Worm (Caenorhabditis elegans) whole organism, L2 larva: ENCODE results near the gene F46G11.6.

Source experiments
- C34F6.9 ChIP-seq: fragments of 150-350 bp; optimal IDR thresholded peaks from 2 replicates; lab custom pipeline; 2014; ENCODE audit warnings: missing biosample characterization, missing genetic modification characterization
- F13H6.1 ChIP-seq: sonication (generic microtip); optimal IDR thresholded peaks from 2 replicates; lab custom pipeline; 2016; ENCODE audit warnings: missing genetic modification characterization, missing compliant biosample characterization
- R02D3.7 ChIP-seq: fragments of 150-350 bp; optimal IDR thresholded peaks from 2 replicates; lab custom pipeline; 2014; ENCODE audit warnings: missing biosample characterization, missing genetic modification characterization
- Y55F3AM.14 ChIP-seq: fragments of 200-800 bp; sonication (Bioruptor generic); optimal IDR thresholded peaks from 2 replicates; lab custom pipeline; 2018; ENCODE audit warnings: mild to moderate bottlenecking, missing genetic modification characterization, missing compliant biosample characterization
- ZK546.5 ChIP-seq: sonication (generic microtip); optimal IDR thresholded peaks from 2 replicates; lab custom pipeline; 2017; ENCODE audit warnings: missing biosample characterization, missing genetic modification characterization
- alr-1 ChIP-seq: fragments of 150-350 bp; optimal IDR thresholded peaks from 2 replicates; lab custom pipeline; 2014; ENCODE audit warnings: missing biosample characterization, missing genetic modification characterization
- aly-2 ChIP-seq: fragments of 150-350 bp; optimal IDR thresholded peaks from 2 replicates; lab custom pipeline; 2014; ENCODE audit warnings: missing biosample characterization, missing genetic modification characterization
- ama-1 ChIP-seq: fragments of 150-350 bp; optimal IDR thresholded peaks from 2 replicates; lab custom pipeline; 2018; ENCODE audit warnings: inconsistent platforms
- ceh-16 ChIP-seq: fragments of 150-350 bp; optimal IDR thresholded peaks from 2 replicates; lab custom pipeline; 2014; ENCODE audit warnings: missing biosample characterization, missing genetic modification characterization
- ceh-82 ChIP-seq: fragments of 150-350 bp; optimal IDR thresholded peaks from 2 replicates; lab custom pipeline; 2014; ENCODE audit warnings: missing biosample characterization, missing genetic modification characterization
- crh-2 ChIP-seq: sonication (generic microtip); optimal IDR thresholded peaks from 2 replicates; lab custom pipeline; 2017; ENCODE audit warnings: missing biosample characterization, missing genetic modification characterization
- dmd-4 ChIP-seq: sonication (generic microtip); optimal IDR thresholded peaks from 2 replicates; lab custom pipeline; 2017; ENCODE audit warnings: missing biosample characterization, missing genetic modification characterization
- egl-27 ChIP-seq: sonication (generic microtip); optimal IDR thresholded peaks from 3 replicates; lab custom pipeline; 2017; ENCODE audit warnings: missing biosample characterization, missing genetic modification reagents, missing genetic modification characterization
- elt-1 ChIP-seq: fragments of 150-350 bp; optimal IDR thresholded peaks from 2 replicates; lab custom pipeline; 2014; ENCODE audit warnings: missing biosample characterization, missing genetic modification characterization
- elt-3 ChIP-seq: sonication (generic microtip); optimal IDR thresholded peaks from 2 replicates; lab custom pipeline; 2017; ENCODE audit warnings: missing biosample characterization, missing genetic modification characterization
- fos-1 ChIP-seq: fragments of 150-350 bp; optimal IDR thresholded peaks from 2 replicates; lab custom pipeline; 2014; ENCODE audit warnings: missing biosample characterization, missing genetic modification characterization
- gmeb-1 ChIP-seq: fragments of 150-350 bp; optimal IDR thresholded peaks from 2 replicates; lab custom pipeline; 2014; ENCODE audit warnings: missing biosample characterization, missing genetic modification characterization
- lin-11 ChIP-seq: fragments of 150-350 bp; sonication (generic microtip); optimal IDR thresholded peaks from 2 replicates; lab custom pipeline; 2014; ENCODE audit warnings: missing biosample characterization, missing genetic modification characterization, inconsistent platforms, mixed read lengths
- lin-13 ChIP-seq: fragments of 150-350 bp; optimal IDR thresholded peaks from 2 replicates; lab custom pipeline; 2014; ENCODE audit warnings: missing biosample characterization, missing genetic modification reagents, missing genetic modification characterization
- lin-39 ChIP-seq: fragments of 150-350 bp; optimal IDR thresholded peaks from 2 replicates; lab custom pipeline; 2014; ENCODE audit warnings: missing biosample characterization, missing genetic modification reagents, missing genetic modification characterization
- lsy-2 ChIP-seq, 2 experiments: fragments of 150-350 bp in 1 of 2; sonication (generic microtip) in 1 of 2; optimal IDR thresholded peaks; 2 replicates each; lab custom pipeline; 2014 to 2017; ENCODE audit warnings: missing biosample characterization in 2 of 2, missing genetic modification characterization in 2 of 2
- mab-5 ChIP-seq: fragments of 150-350 bp; optimal IDR thresholded peaks from 2 replicates; lab custom pipeline; 2014; ENCODE audit warnings: missing biosample characterization, missing genetic modification characterization
- mbf-1 ChIP-seq: sonication (generic microtip); optimal IDR thresholded peaks from 2 replicates; lab custom pipeline; 2017; ENCODE audit warnings: missing biosample characterization, missing genetic modification characterization
- mdl-1 ChIP-seq, 2 experiments: fragments of 150-350 bp in 1 of 2; sonication (generic microtip) in 1 of 2; optimal IDR thresholded peaks; 2 replicates each; lab custom pipeline; 2017; ENCODE audit warnings: missing biosample characterization in 2 of 2, missing genetic modification characterization in 2 of 2
- nhr-11 ChIP-seq: fragments of 150-350 bp; optimal IDR thresholded peaks from 2 replicates; lab custom pipeline; 2014; ENCODE audit warnings: missing biosample characterization, missing genetic modification characterization
- nhr-12 ChIP-seq: fragments of 150-350 bp; optimal IDR thresholded peaks from 2 replicates; lab custom pipeline; 2014; ENCODE audit warnings: missing biosample characterization, missing genetic modification characterization
- nhr-21 ChIP-seq: fragments of 150-350 bp; optimal IDR thresholded peaks from 2 replicates; lab custom pipeline; 2014; ENCODE audit warnings: missing biosample characterization, missing genetic modification characterization
- nhr-23 ChIP-seq: fragments of 150-350 bp; optimal IDR thresholded peaks from 2 replicates; lab custom pipeline; 2014; ENCODE audit warnings: missing biosample characterization, missing genetic modification reagents, missing genetic modification characterization
- nhr-237 ChIP-seq: fragments of 150-350 bp; optimal IDR thresholded peaks from 2 replicates; lab custom pipeline; 2014; ENCODE audit warnings: missing biosample characterization, missing genetic modification characterization
- nhr-25 ChIP-seq: fragments of 150-350 bp; sonication (generic microtip); optimal IDR thresholded peaks from 3 replicates; lab custom pipeline; 2014; ENCODE audit warnings: missing biosample characterization, missing genetic modification characterization
- nhr-77 ChIP-seq: fragments of 150-350 bp; optimal IDR thresholded peaks from 2 replicates; lab custom pipeline; 2014; ENCODE audit warnings: missing biosample characterization, missing genetic modification characterization
- peb-1 ChIP-seq: fragments of 150-350 bp; optimal IDR thresholded peaks from 2 replicates; lab custom pipeline; 2014; ENCODE audit warnings: missing biosample characterization, missing genetic modification characterization
- sem-4 ChIP-seq: fragments of 150-350 bp; optimal IDR thresholded peaks from 2 replicates; lab custom pipeline; 2014; ENCODE audit warnings: missing biosample characterization, missing genetic modification reagents, missing genetic modification characterization
- skn-1 ChIP-seq: sonication (generic microtip); optimal IDR thresholded peaks from 2 replicates; lab custom pipeline; 2017; ENCODE audit warnings: missing biosample characterization, missing genetic modification characterization
- snpc-4 ChIP-seq: fragments of 150-350 bp; optimal IDR thresholded peaks from 2 replicates; lab custom pipeline; 2014; ENCODE audit warnings: missing biosample characterization, missing genetic modification characterization
- unc-39 ChIP-seq: fragments of 150-350 bp; optimal IDR thresholded peaks from 2 replicates; lab custom pipeline; 2014; ENCODE audit warnings: missing biosample characterization, missing genetic modification characterization
- unc-55 ChIP-seq: fragments of 150-350 bp; sonication (generic microtip); optimal IDR thresholded peaks from 3 replicates; lab custom pipeline; 2014; ENCODE audit warnings: missing biosample characterization, missing genetic modification reagents, missing genetic modification characterization
- unc-62 ChIP-seq: fragments of 150-350 bp; optimal IDR thresholded peaks from 2 replicates; lab custom pipeline; 2014; ENCODE audit warnings: missing biosample characterization, missing genetic modification reagents, missing genetic modification characterization
- ztf-11 ChIP-seq: sonication (generic microtip); optimal IDR thresholded peaks from 2 replicates; lab custom pipeline; 2017; ENCODE audit warnings: missing biosample characterization, missing genetic modification characterization

The F46G11.6 gene

DNA sequence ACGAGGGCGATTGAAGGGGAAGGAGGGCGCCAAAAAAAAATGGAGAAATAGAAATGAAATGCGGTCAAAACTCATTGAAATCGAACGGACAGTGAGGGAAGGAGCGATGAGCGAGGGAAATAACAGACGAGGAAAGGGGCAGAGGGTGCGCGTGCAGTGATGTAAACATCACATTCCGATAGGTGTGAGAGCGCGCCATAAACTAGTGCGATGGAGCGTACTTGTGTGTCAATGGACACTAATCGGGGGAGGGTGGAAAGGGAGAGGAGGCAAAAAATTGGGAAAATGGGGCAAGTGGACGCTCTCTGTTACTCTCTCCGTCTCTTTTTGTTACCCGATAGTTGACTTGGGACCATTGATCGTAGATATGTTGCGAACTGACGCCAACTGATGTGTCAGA is 22.4 kb upstream of the F46G11.6 start (continued):
- TF ChIP-seq F13H6.1 (peak; percentile 73), alr-1 (tag; lab: Kevin White, UChicago) (no peak)
- TF ChIP-seq, all 48 proteins: peak for 12

DNA sequence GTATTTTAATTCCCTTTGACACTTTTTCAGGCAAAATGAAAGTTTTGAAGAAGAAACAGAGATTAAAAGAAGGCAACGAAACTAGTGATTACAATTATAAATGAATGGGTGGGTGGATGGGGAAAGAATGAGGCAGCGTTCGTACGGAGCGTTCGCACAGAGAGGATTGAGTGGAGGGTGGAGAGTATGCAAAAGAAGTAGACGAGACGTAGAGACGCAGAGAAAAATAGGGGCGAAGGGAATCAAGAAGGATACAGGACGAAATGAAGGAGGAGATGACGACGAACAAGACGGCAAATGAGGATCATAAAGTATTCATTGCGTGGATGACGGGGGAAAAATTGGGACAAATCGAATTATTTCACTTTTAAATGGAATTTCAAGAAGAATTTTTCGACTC is 21.6 kb upstream of the F46G11.6 start:
- TF ChIP-seq skn-1 (no peak), sem-4 (tag; lab: Kevin White, UChicago) (no peak), nhr-237 (tag; lab: Kevin White, UChicago) (no peak), elt-1 (tag; lab: Kevin White, UChicago) (no peak), C34F6.9 (tag; lab: Kevin White, UChicago) (peak; percentile 24), fos-1 (no peak), ceh-16 (no peak), gmeb-1 (no peak), nhr-21 (no peak), egl-27 (tag; lab: Kevin White, UChicago) (no peak), nhr-12 (no peak), unc-55 (GFP tag; lab: Kevin White, UChicago) (peak; percentile 53), lin-39 (tag; lab: Kevin White, UChicago) (no peak), crh-2 (tag; lab: Kevin White, UChicago) (no peak), nhr-77 (tag; lab: Kevin White, UChicago) (no peak), nhr-25 (tag; lab: Kevin White, UChicago) (peak; percentile 7), lsy-2 (tag; optimal IDR thresholded peaks at IDR 0.05; lab: Kevin White, UChicago) (no peak), nhr-23 (tag; lab: Kevin White, UChicago) (no peak), lin-11 (tag; lab: Kevin White, UChicago) (no peak), ceh-82 (tag; lab: Kevin White, UChicago) (no peak)

DNA sequence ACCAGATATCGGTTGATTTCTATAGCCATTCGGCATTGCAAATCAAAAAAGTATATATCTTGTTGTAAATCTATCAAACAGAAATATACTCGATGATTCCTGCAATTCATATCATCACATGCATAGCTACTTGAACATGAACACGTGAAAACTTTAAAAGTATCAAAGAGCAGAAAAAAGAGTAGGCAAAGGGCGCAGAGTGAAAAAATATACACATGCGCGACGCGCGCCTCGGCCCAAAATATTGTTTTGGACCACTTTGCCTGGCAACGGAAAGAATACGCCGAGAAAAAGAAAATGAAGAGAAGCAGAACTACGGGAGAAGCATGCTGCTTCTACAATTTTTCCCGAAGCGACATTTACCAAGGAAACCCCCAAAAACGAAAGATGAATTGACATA is 15.6 kb upstream of the F46G11.6 start, which contains the start of gene C54H2.4:
TSS of gene C54H2.4 (minus strand) at position 101 of the 400 bp plus-strand sequence.
- TF ChIP-seq alr-1 (tag; lab: Kevin White, UChicago), result no peak
- TF ChIP-seq elt-3 (tag; lab: Kevin White, UChicago), result no peak
- no peak for TF ChIP-seq ceh-82 (tag; lab: Kevin White, UChicago)
- TF ChIP-seq nhr-237 (tag; lab: Kevin White, UChicago), result no peak
- TF ChIP-seq nhr-23 (tag; lab: Kevin White, UChicago), result no peak
- no peak for TF ChIP-seq unc-39 (tag; lab: Kevin White, UChicago)
- no peak for TF ChIP-seq gmeb-1
- TF ChIP-seq unc-62 (GFP tag; lab: Kevin White, UChicago), result no peak
- no peak for TF ChIP-seq lin-13 (GFP tag; lab: Kevin White, UChicago)
- TF ChIP-seq peb-1, result no peak
- no peak for TF ChIP-seq lin-39 (tag; lab: Kevin White, UChicago)
- no peak for TF ChIP-seq R02D3.7 (tag; lab: Kevin White, UChicago)
- TF ChIP-seq, all 48 proteins: peak for 0

DNA sequence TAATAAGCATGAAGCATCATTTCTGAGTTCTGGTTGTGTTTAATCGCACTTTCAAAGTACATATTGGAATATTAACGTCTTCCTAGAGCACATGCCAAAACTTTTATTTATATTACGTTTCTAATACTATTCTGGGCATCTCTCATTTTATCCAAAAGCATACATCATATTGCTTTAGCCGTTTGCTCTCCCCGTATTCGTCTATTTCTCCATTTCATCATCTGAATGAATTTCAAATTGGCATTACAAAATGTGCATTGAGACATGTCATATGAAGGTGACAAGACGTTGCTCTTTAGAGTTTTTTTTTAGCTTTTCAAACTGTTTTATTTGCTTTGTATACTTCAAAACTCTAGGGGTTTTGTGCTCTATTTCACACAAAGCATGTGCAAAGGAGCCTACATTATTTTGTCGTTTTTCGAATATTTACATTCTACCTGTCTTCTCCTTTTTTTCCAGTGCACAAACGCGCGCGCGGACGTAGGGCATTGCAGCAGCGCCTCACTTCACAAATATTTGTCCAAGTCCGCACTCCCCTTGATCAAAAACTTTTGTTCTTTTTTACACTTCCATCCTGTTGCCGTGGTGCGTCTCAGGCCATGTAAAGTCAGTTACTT is 13.6 kb upstream of the F46G11.6 start:
- no peak for TF ChIP-seq C34F6.9 (tag; lab: Kevin White, UChicago)
- no peak for TF ChIP-seq R02D3.7 (tag; lab: Kevin White, UChicago)
- TF ChIP-seq crh-2 (tag; lab: Kevin White, UChicago), result no peak
- TF ChIP-seq mab-5 (tag; lab: Kevin White, UChicago), result no peak
- TF ChIP-seq unc-55 (GFP tag; lab: Kevin White, UChicago), result no peak
- TF ChIP-seq F13H6.1, result peak; percentile 67
- TF ChIP-seq lsy-2 (tag; optimal IDR thresholded peaks at IDR 0.05; lab: Kevin White, UChicago), result no peak
- no peak for TF ChIP-seq elt-1 (tag; lab: Kevin White, UChicago)
- TF ChIP-seq egl-27 (tag; lab: Kevin White, UChicago), result no peak

DNA sequence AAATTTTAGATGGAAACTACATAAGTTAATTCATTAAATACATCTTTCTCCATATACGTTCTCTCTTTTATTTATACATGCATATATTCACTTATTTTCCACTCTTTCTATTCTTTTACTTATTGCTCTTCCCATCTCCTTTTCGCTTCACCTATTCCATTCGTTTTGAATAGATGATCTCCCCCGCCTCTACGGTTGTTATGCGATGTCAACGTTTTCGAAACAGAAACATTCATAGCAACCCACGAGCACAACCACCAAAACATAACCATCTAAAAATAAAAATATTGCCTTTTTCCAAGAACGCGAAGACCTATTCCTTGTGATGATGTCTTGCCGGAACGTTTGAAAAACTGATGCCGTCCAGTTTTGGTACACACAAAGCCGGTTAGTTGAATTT is 12.8 kb upstream of the F46G11.6 start, which contains the start of gene sym-3:
TSS of gene sym-3 (plus strand) at position 301 of the 400 bp plus-strand sequence.
- TF ChIP-seq ama-1 (no peak), ztf-11 (tag; lab: Kevin White, UChicago) (no peak)

DNA sequence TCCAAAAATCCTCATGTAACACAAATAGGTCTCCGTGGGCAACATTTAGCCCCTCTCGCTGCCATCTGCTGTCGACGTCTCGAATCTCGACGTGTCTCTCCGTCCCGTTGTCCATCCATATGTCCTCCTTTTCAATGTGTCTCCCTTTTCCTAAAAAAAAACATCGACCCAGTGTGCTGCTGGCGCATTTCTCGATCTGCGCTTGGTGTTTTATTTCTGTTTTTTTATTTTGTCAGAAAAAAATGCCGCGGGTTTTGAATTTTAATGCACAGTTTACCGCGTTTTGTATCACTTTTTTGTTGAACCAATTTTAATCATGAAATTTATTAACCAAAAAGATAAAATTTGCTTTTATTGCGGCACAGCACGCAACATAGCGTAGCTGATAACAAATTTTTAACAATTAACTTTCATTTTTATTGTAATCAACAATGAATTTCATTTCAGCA is 10.5 kb upstream of the F46G11.6 start:
- TF ChIP-seq Y55F3AM.14 (GFP tag; lab: Kevin White, UChicago) (no peak), nhr-25 (tag; lab: Kevin White, UChicago) (peak; percentile 18), crh-2 (tag; lab: Kevin White, UChicago) (peak; percentile 50), R02D3.7 (tag; lab: Kevin White, UChicago) (no peak), nhr-77 (tag; lab: Kevin White, UChicago) (no peak), nhr-12 (no peak), gmeb-1 (peak; percentile 25), skn-1 (no peak), egl-27 (tag; lab: Kevin White, UChicago) (peak; percentile 26), fos-1 (peak; percentile 11), lsy-2 (tag; optimal IDR thresholded peaks at IDR 0.05; lab: Kevin White, UChicago) (peak; percentile 6 to 76), nhr-11 (tag; lab: Kevin White, UChicago) (no peak), dmd-4 (no peak), unc-55 (GFP tag; lab: Kevin White, UChicago) (peak; percentile 71), ZK546.5 (tag; lab: Kevin White, UChicago) (no peak), lin-39 (tag; lab: Kevin White, UChicago) (no peak), nhr-23 (tag; lab: Kevin White, UChicago) (no peak), nhr-237 (tag; lab: Kevin White, UChicago) (no peak), lin-13 (GFP tag; lab: Kevin White, UChicago) (peak; percentile 61), snpc-4 (tag; lab: Kevin White, UChicago) (no peak), F13H6.1 (peak; percentile 62), unc-39 (tag; lab: Kevin White, UChicago) (no peak), aly-2 (tag; lab: Kevin White, UChicago) (no peak), mdl-1 (tag; optimal IDR thresholded peaks at IDR 0.05; lab: Kevin White, UChicago) (peak in 1 of 2 experiments; percentile 24), mbf-1 (tag; lab: Kevin White, UChicago) (no peak), ama-1 (no peak)
